Worm (Caenorhabditis elegans): ENCODE data around the gene mel-32.

The mel-32 gene

ce11 chrIII:6442305-6443125 lies at the start of gene mel-32 (continued):
- no peak for TF ChIP-seq tbx-9 (tag; optimal IDR thresholded peaks at IDR 0.05; ENCODE audit: borderline replicate concordance)
- peak; percentile 92 for TF ChIP-seq ceh-91 (GFP tag; IDR thresholded peaks at IDR 0.05)
- TF ChIP-seq pha-4 (tag; optimal IDR thresholded peaks at IDR 0.05) = no peak
- no peak for TF ChIP-seq bed-2 (GFP tag; IDR thresholded peaks at IDR 0.05)
- TF ChIP-seq sptf-2 (GFP tag; optimal IDR thresholded peaks at IDR 0.05) = no peak
- no peak for TF ChIP-seq somi-1 (GFP tag; optimal IDR thresholded peaks at IDR 0.05)
- no peak for TF ChIP-seq egl-44 (GFP tag; IDR thresholded peaks at IDR 0.05)
- TF ChIP-seq lin-54 (GFP tag; optimal IDR thresholded peaks at IDR 0.05) = peak; percentile 80
- no peak for TF ChIP-seq nhr-90 (tag; optimal IDR thresholded peaks at IDR 0.05)
- 0 out of 2 replicates have a peak, but pooled peaks have one; percentile 72 for TF ChIP-seq Y95B8A.8 (GFP tag; IDR thresholded peaks at IDR 0.05)
- no peak for TF ChIP-seq B0035.1 (tag; optimal IDR thresholded peaks at IDR 0.05)
- TF ChIP-seq chd-7 (tag; optimal IDR thresholded peaks at IDR 0.05) = no peak
- TF ChIP-seq egrh-3 (GFP tag; IDR thresholded peaks at IDR 0.05) = no peak
- TF ChIP-seq ceh-27 (GFP tag; optimal IDR thresholded peaks at IDR 0.05) = no peak
- peak; percentile 79 for TF ChIP-seq hsf-1 (GFP tag; IDR thresholded peaks at IDR 0.05)
- peak; percentile 49; the same call in 1 of the 2 replicates for TF ChIP-seq nfyb-1 (GFP tag; IDR thresholded peaks at IDR 0.05)
- TF ChIP-seq attf-5 (GFP tag; optimal IDR thresholded peaks at IDR 0.05) = no peak
- TF ChIP-seq athp-1 (tag; optimal IDR thresholded peaks at IDR 0.05) = no peak
- peak; percentile 65 for TF ChIP-seq pbrm-1 (GFP tag; IDR thresholded peaks at IDR 0.05)
- no peak for TF ChIP-seq mel-28 (tag; optimal IDR thresholded peaks at IDR 0.05; ENCODE audit: borderline replicate concordance)
- TF ChIP-seq hmg-20 (GFP tag; IDR thresholded peaks at IDR 0.05) = no peak
- TF ChIP-seq rpc-1 (optimal IDR thresholded peaks at IDR 0.05) = no peak
- no peak for TF ChIP-seq rpc-1 (tag; optimal IDR thresholded peaks at IDR 0.05)
- no peak for TF ChIP-seq nfya-2 (GFP tag; IDR thresholded peaks at IDR 0.05)
- TF ChIP-seq ama-1 (optimal IDR thresholded peaks at IDR 0.05) = no peak
- TF ChIP-seq ama-1 (GFP tag; optimal IDR thresholded peaks at IDR 0.05) = no peak
- TF ChIP-seq lin-40 (tag; optimal IDR thresholded peaks at IDR 0.05) = peak; percentile 3
- no peak for TF ChIP-seq nhr-179 (tag; optimal IDR thresholded peaks at IDR 0.05)
- TF ChIP-seq D2030.7 (GFP tag; IDR thresholded peaks at IDR 0.05) = peak; percentile 91
- no peak for TF ChIP-seq ztf-18 (tag; optimal IDR thresholded peaks at IDR 0.05)
- no peak for TF ChIP-seq nhr-120 (GFP tag; IDR thresholded peaks at IDR 0.05)
- TF ChIP-seq attf-3 (GFP tag; conservative IDR thresholded peaks at IDR 0.05) = 0 out of 2 replicates have a peak, but pooled peaks have one; percentile 45
- no peak for TF ChIP-seq snpc-1.1 (tag; optimal IDR thresholded peaks at IDR 0.05; ENCODE audit: insufficient read depth)
- TF ChIP-seq let-526 (GFP tag; IDR thresholded peaks at IDR 0.05) = no peak
- TF ChIP-seq F33H1.4 (GFP tag; IDR thresholded peaks at IDR 0.05) = peak; percentile 76
- peak; percentile 76 for TF ChIP-seq lsl-1 (GFP tag; optimal IDR thresholded peaks at IDR 0.05)
- TF ChIP-seq sea-2 (GFP tag; IDR thresholded peaks at IDR 0.05) = no peak
- TF ChIP-seq C17E4.6 (GFP tag; IDR thresholded peaks at IDR 0.05) = peak; percentile 65; the same call in 1 of the 2 replicates
- peak; percentile 67; the same call in 1 of the 2 replicates for TF ChIP-seq lin-26 (GFP tag; IDR thresholded peaks at IDR 0.05)
- TF ChIP-seq atf-7 (tag; optimal IDR thresholded peaks at IDR 0.05) = no peak
- no peak for TF ChIP-seq unc-62 (GFP tag; optimal IDR thresholded peaks at IDR 0.05)
- TF ChIP-seq lag-1 (GFP tag; IDR thresholded peaks at IDR 0.05) = no peak
- peak; percentile 50; the same call in 1 of the 2 replicates for TF ChIP-seq hmg-1.2 (GFP tag; IDR thresholded peaks at IDR 0.05)
- TF ChIP-seq madf-8 (GFP tag; conservative IDR thresholded peaks at IDR 0.05) = peak; percentile 88
- TF ChIP-seq xnd-1 (tag; optimal IDR thresholded peaks at IDR 0.05) = peak; percentile 85
- TF ChIP-seq madf-6 (GFP tag; IDR thresholded peaks at IDR 0.05) = peak; percentile 96
- no peak for TF ChIP-seq ztf-25 (GFP tag; IDR thresholded peaks at IDR 0.05)
- TF ChIP-seq snpc-1.3 (tag; optimal IDR thresholded peaks at IDR 0.05; ENCODE audit: insufficient read depth) = no peak

Data from whole organism, young adult.